Worm (Caenorhabditis elegans) whole organism, young adult: ENCODE data around the gene C08F8.3.

Source experiments
- B0019.2 ChIP-seq: fragments of 200-800 bp; sonication (Bioruptor generic); conservative IDR thresholded peaks from 2 replicates; pipeline ENCODE4 v1.3.6; 2022; ENCODE audit warnings: missing genetic modification reagents, missing genetic modification characterization, missing compliant biosample characterization
- B0261.1 ChIP-seq: sonication (generic microtip); optimal IDR thresholded peaks from 2 replicates; lab custom pipeline; 2016; ENCODE audit warnings: mild to moderate bottlenecking, missing genetic modification characterization, moderate library complexity, missing compliant biosample characterization
- D2030.7 ChIP-seq: fragments of 200-800 bp; sonication (Bioruptor generic); IDR thresholded peaks from 2 replicates; pipeline ENCODE4 v1.3.6; 2022; ENCODE audit warnings: missing genetic modification reagents, missing genetic modification characterization, missing compliant biosample characterization
- F10E7.11 ChIP-seq: sonication (generic microtip); optimal IDR thresholded peaks from 2 replicates; lab custom pipeline; 2017; ENCODE audit warnings: mild to moderate bottlenecking, missing genetic modification characterization, moderate library complexity, missing compliant biosample characterization
- F23B12.7 ChIP-seq: sonication (generic microtip); optimal IDR thresholded peaks from 2 replicates; lab custom pipeline; 2017; ENCODE audit warnings: missing genetic modification characterization, mild to moderate bottlenecking, missing compliant biosample characterization, antibody characterized with exemption, moderate library complexity; ENCODE audit not compliant: insufficient read depth
- F52B5.7 ChIP-seq: sonication (generic microtip); optimal IDR thresholded peaks from 2 replicates; lab custom pipeline; 2016; ENCODE audit warnings: mild to moderate bottlenecking, missing genetic modification characterization, missing compliant biosample characterization
- F55B11.4 ChIP-seq: sonication (generic microtip); optimal IDR thresholded peaks from 2 replicates; lab custom pipeline; 2016; ENCODE audit warnings: missing compliant biosample characterization, missing genetic modification characterization, borderline replicate concordance; ENCODE audit not compliant: insufficient read depth
- T07F8.4 ChIP-seq: sonication (generic microtip); optimal IDR thresholded peaks from 2 replicates; lab custom pipeline; 2016; ENCODE audit warnings: mild to moderate bottlenecking, missing genetic modification characterization, moderate library complexity, missing compliant biosample characterization
- T26A5.8 ChIP-seq: sonication (generic microtip); optimal IDR thresholded peaks from 2 replicates; lab custom pipeline; 2016; ENCODE audit warnings: missing genetic modification characterization, missing compliant biosample characterization
- akir-1 ChIP-seq: fragments of 200-800 bp; sonication (Bioruptor generic); optimal IDR thresholded peaks from 2 replicates; lab custom pipeline; 2018; ENCODE audit warnings: mild to moderate bottlenecking, missing genetic modification characterization, moderate library complexity, missing compliant biosample characterization
- aptf-2 ChIP-seq: fragments of 200-800 bp; sonication (Bioruptor generic); conservative IDR thresholded peaks from 2 replicates; pipeline ENCODE4 v1.3.6; 2022; ENCODE audit warnings: missing genetic modification reagents, missing genetic modification characterization, missing compliant biosample characterization
- aptf-3 ChIP-seq: fragments of 200-800 bp; sonication (Bioruptor generic); IDR thresholded peaks from 2 replicates; pipeline ENCODE4 v1.3.6; 2022; ENCODE audit warnings: missing genetic modification characterization, missing compliant biosample characterization
- attf-5 ChIP-seq: fragments of 200-800 bp; sonication (Bioruptor generic); optimal IDR thresholded peaks from 2 replicates; lab custom pipeline; 2018; ENCODE audit warnings: mild to moderate bottlenecking, missing genetic modification characterization, missing compliant biosample characterization
- attf-6 ChIP-seq: fragments of 200-800 bp; sonication (Bioruptor generic); IDR thresholded peaks from 2 replicates; pipeline ENCODE4 v1.3.6; 2022; ENCODE audit warnings: missing genetic modification reagents, missing genetic modification characterization, missing compliant biosample characterization
- bed-2 ChIP-seq: fragments of 200-800 bp; sonication (Bioruptor generic); IDR thresholded peaks from 2 replicates; pipeline ENCODE4 v1.3.6; 2022; ENCODE audit warnings: missing genetic modification reagents, missing genetic modification characterization, missing compliant biosample characterization
- cebp-1 ChIP-seq, 2 experiments: fragments of 200-800 bp in 1 of 2; sonication (Bioruptor generic) in 1 of 2; sonication (generic microtip) in 1 of 2; IDR thresholded peaks in 1 of 2; optimal IDR thresholded peaks in 1 of 2; 2 replicates each; pipeline versions ENCODE4 v1.3.6 to Lab custom; 2017 to 2022; ENCODE audit warnings: missing compliant biosample characterization in 2 of 2, missing genetic modification characterization in 2 of 2, mild to moderate bottlenecking in 1 of 2, missing genetic modification reagents in 1 of 2, moderate library complexity in 1 of 2
- ceh-40 ChIP-seq: fragments of 200-800 bp; sonication (Bioruptor generic); IDR thresholded peaks from 2 replicates; pipeline ENCODE4 v1.3.6; 2022; ENCODE audit warnings: missing genetic modification characterization, missing compliant biosample characterization
- chd-7 ChIP-seq: sonication (generic microtip); optimal IDR thresholded peaks from 2 replicates; lab custom pipeline; 2016; ENCODE audit warnings: mild to moderate bottlenecking, missing genetic modification characterization, moderate library complexity, missing compliant biosample characterization
- die-1 ChIP-seq: sonication (generic microtip); optimal IDR thresholded peaks from 2 replicates; lab custom pipeline; 2016; ENCODE audit warnings: missing genotype, mild to moderate bottlenecking, missing genetic modification characterization, missing compliant biosample characterization
- dox-1 ChIP-seq: fragments of 200-800 bp; sonication (Bioruptor generic); IDR thresholded peaks from 2 replicates; pipeline ENCODE4 v1.3.6; 2022; ENCODE audit warnings: missing genetic modification reagents, missing genetic modification characterization, missing compliant biosample characterization
- dpff-1 ChIP-seq: sonication (generic microtip); optimal IDR thresholded peaks from 2 replicates; lab custom pipeline; 2017; ENCODE audit warnings: mild to moderate bottlenecking, missing genetic modification characterization, missing compliant biosample characterization
- egl-18 ChIP-seq: fragments of 200-800 bp; sonication (Bioruptor generic); IDR thresholded peaks from 2 replicates; pipeline ENCODE4 v1.3.6; 2022; ENCODE audit warnings: missing genetic modification reagents, missing genetic modification characterization, missing compliant biosample characterization
- ets-4 ChIP-seq: fragments of 200-800 bp; sonication (Bioruptor generic); optimal IDR thresholded peaks from 2 replicates; lab custom pipeline; 2018; ENCODE audit warnings: mild to moderate bottlenecking, missing genetic modification characterization, missing compliant biosample characterization
- gei-17 ChIP-seq: fragments of 200-800 bp; sonication (Bioruptor generic); optimal IDR thresholded peaks from 2 replicates; lab custom pipeline; 2018; ENCODE audit warnings: mild to moderate bottlenecking, missing genetic modification characterization, missing compliant biosample characterization
- him-1 ChIP-seq: sonication (generic microtip); optimal IDR thresholded peaks from 2 replicates; lab custom pipeline; 2016; ENCODE audit warnings: missing genotype, missing genetic modification reagents, missing genetic modification characterization, missing compliant biosample characterization
- hrde-1 ChIP-seq: sonication (generic microtip); optimal IDR thresholded peaks from 2 replicates; lab custom pipeline; 2016; ENCODE audit warnings: missing genetic modification characterization, mild to moderate bottlenecking, missing compliant biosample characterization, moderate library complexity, missing genotype, missing genetic modification reagents, borderline replicate concordance
- lin-26 ChIP-seq: fragments of 200-800 bp; sonication (Bioruptor generic); IDR thresholded peaks from 2 replicates; pipeline ENCODE4 v1.3.6; 2022; ENCODE audit warnings: missing genetic modification reagents, missing genetic modification characterization, missing compliant biosample characterization
- madf-10 ChIP-seq: sonication (generic microtip); optimal IDR thresholded peaks from 2 replicates; lab custom pipeline; 2016; ENCODE audit warnings: mild to moderate bottlenecking, missing genetic modification characterization, missing compliant biosample characterization
- nfya-2 ChIP-seq: fragments of 200-800 bp; sonication (Bioruptor generic); IDR thresholded peaks from 2 replicates; pipeline ENCODE4 v1.3.6; 2022; ENCODE audit warnings: missing genetic modification reagents, missing genetic modification characterization, missing compliant biosample characterization
- nfyb-1 ChIP-seq: fragments of 200-800 bp; sonication (Bioruptor generic); IDR thresholded peaks from 2 replicates; pipeline ENCODE4 v1.3.6; 2022; ENCODE audit warnings: missing genetic modification reagents, missing genetic modification characterization, missing compliant biosample characterization
- nhr-120 ChIP-seq: fragments of 200-800 bp; sonication (Bioruptor generic); IDR thresholded peaks from 2 replicates; pipeline ENCODE4 v1.3.6; 2022; ENCODE audit warnings: missing genetic modification characterization, missing compliant biosample characterization
- nhr-179 ChIP-seq: sonication (generic microtip); optimal IDR thresholded peaks from 2 replicates; lab custom pipeline; 2016; ENCODE audit warnings: mild to moderate bottlenecking, missing genetic modification characterization, missing compliant biosample characterization
- sdz-38 ChIP-seq: sonication (generic microtip); optimal IDR thresholded peaks from 2 replicates; lab custom pipeline; 2016; ENCODE audit warnings: missing genotype, missing genetic modification characterization, missing compliant biosample characterization
- snpc-4 ChIP-seq, 5 experiments: fragments of 150-350 bp in 1 of 5; sonication (generic microtip) in 4 of 5; optimal IDR thresholded peaks; 2 replicates each; lab custom pipeline; 2014 to 2018; ENCODE audit warnings: missing genetic modification characterization in 5 of 5, missing biosample characterization in 3 of 5, antibody characterized with exemption in 2 of 5, mild to moderate bottlenecking in 2 of 5, missing compliant biosample characterization in 2 of 5, missing genotype in 2 of 5, moderate library complexity in 2 of 5, missing genetic modification reagents in 1 of 5
- somi-1 ChIP-seq: fragments of 200-800 bp; sonication (Bioruptor generic); optimal IDR thresholded peaks from 2 replicates; lab custom pipeline; 2018; ENCODE audit warnings: mild to moderate bottlenecking, missing genetic modification characterization, missing compliant biosample characterization
- tbp1 ChIP-seq: fragments of 200-800 bp; sonication (Bioruptor generic); optimal IDR thresholded peaks from 2 replicates; lab custom pipeline; 2018; ENCODE audit warnings: mild to moderate bottlenecking, missing genetic modification characterization, missing compliant biosample characterization
- tlf-1 ChIP-seq: fragments of 200-800 bp; sonication (Bioruptor generic); optimal IDR thresholded peaks from 2 replicates; lab custom pipeline; 2018; ENCODE audit warnings: mild to moderate bottlenecking, missing genetic modification characterization, missing compliant biosample characterization
- unc-62 ChIP-seq: fragments of 150-350 bp; optimal IDR thresholded peaks from 2 replicates; lab custom pipeline; 2014; ENCODE audit warnings: missing biosample characterization, missing genetic modification reagents, missing genetic modification characterization
- xnd-1 ChIP-seq: sonication (generic microtip); optimal IDR thresholded peaks from 2 replicates; lab custom pipeline; 2016; ENCODE audit warnings: missing genotype, missing genetic modification reagents, missing genetic modification characterization, missing compliant biosample characterization
- ztf-18 ChIP-seq: sonication (generic microtip); optimal IDR thresholded peaks from 2 replicates; lab custom pipeline; 2016; ENCODE audit warnings: missing genotype, mild to moderate bottlenecking, missing genetic modification characterization, missing compliant biosample characterization
- ztf-22 ChIP-seq: fragments of 200-800 bp; sonication (Bioruptor generic); optimal IDR thresholded peaks from 2 replicates; lab custom pipeline; 2018; ENCODE audit warnings: mild to moderate bottlenecking, missing genetic modification characterization, moderate library complexity, missing compliant biosample characterization
- ztf-25 ChIP-seq: fragments of 200-800 bp; sonication (Bioruptor generic); IDR thresholded peaks from 2 replicates; pipeline ENCODE4 v1.3.6; 2022; ENCODE audit warnings: missing genetic modification reagents, missing genetic modification characterization, missing compliant biosample characterization
- ztf-3 ChIP-seq: fragments of 200-800 bp; sonication (Bioruptor generic); optimal IDR thresholded peaks from 2 replicates; lab custom pipeline; 2018; ENCODE audit warnings: mild to moderate bottlenecking, missing genetic modification characterization, missing compliant biosample characterization
- ztf-6 ChIP-seq: fragments of 200-800 bp; sonication (Bioruptor generic); IDR thresholded peaks from 2 replicates; pipeline ENCODE4 v1.3.6; 2022; ENCODE audit warnings: missing genetic modification reagents, missing genetic modification characterization, missing compliant biosample characterization

Gene C08F8.3

DNA sequence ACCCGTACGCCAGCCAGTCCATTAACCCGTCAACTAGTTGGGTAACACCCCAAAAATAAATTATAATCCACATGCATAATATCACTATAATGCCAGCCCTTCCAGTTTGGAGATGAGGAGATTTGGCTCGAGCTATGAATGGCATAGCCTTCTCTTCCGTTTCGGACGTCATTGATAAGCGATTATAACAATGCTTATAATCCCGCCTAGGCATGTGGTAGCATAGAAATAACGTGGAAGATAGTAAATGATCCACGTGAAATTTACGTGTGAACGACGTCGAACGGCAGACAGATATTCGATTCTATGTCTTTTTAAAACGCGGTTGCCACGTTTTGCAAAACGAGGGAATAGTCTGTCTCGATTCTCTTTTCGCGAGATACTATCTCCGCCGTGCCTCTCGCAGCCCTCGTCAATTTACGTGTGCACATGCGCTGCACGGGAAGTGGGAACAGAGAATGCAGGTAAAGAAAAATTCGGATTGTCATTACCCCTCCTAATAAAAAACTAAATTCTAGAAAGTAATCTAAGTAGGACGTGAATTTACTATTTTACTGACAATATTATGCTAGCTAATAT, 6.0 kb upstream of the C08F8.3 start (continued):
- TF ChIP-seq ztf-3 (GFP tag; lab: Kevin White, UChicago): peak; percentile 18
- TF ChIP-seq gei-17 (GFP tag; lab: Kevin White, UChicago): no peak
- TF ChIP-seq somi-1 (GFP tag; lab: Kevin White, UChicago): no peak
- peak; percentile 74; the same call in 1 of the 2 replicates for TF ChIP-seq nfyb-1 (GFP tag; lab: Robert Waterston, UW)
- no peak for TF ChIP-seq nfya-2 (GFP tag; lab: Robert Waterston, UW)
- TF ChIP-seq tbp1 (GFP tag; lab: Kevin White, UChicago): peak; percentile 11
- peak; percentile 30 for TF ChIP-seq die-1
- TF ChIP-seq akir-1: no peak
- TF ChIP-seq lin-26 (GFP tag; lab: Robert Waterston, UW): no peak
- TF ChIP-seq, all 124 proteins: peak for 13

ce11 chrIV:11149454-11150163, 5.2 kb upstream of the C08F8.3 start, which contains the start of the genes F01G4.6 and pfd-1:
Gene F01G4.6 (minus strand): TSS chrIV:11149504.
Gene pfd-1 (plus strand): TSS chrIV:11150113.
- TF ChIP-seq T07F8.4 (tag; lab: Kevin White, UChicago) (no peak), ztf-18 (tag; lab: Kevin White, UChicago) (peak; percentile 44), nhr-179 (tag; lab: Kevin White, UChicago) (no peak), T26A5.8 (tag; lab: Kevin White, UChicago) (no peak), unc-62 (GFP tag; lab: Kevin White, UChicago) (no peak), dpff-1 (no peak), attf-5 (peak; percentile 59), xnd-1 (peak; percentile 42), nfya-2 (GFP tag; lab: Robert Waterston, UW) (no peak), bed-2 (GFP tag; lab: Robert Waterston, UW) (no peak), D2030.7 (GFP tag; lab: Robert Waterston, UW) (0 out of 2 replicates have a peak, but pooled peaks have one; percentile 38), him-1 (tag; lab: Kevin White, UChicago) (no peak), dox-1 (GFP tag; lab: Robert Waterston, UW) (peak; percentile 52; the same call in 1 of the 2 replicates), chd-7 (peak; percentile 11), F23B12.7 (tag; lab: Kevin White, UChicago) (peak; percentile 73), ceh-40 (GFP tag; lab: Robert Waterston, UW) (no peak), aptf-3 (no peak), egl-18 (GFP tag; lab: Robert Waterston, UW) (no peak), snpc-4 (GFP tag; optimal IDR thresholded peaks at IDR 0.05; lab: Kevin White, UChicago) (peak; percentile 18), snpc-4 (tag; optimal IDR thresholded peaks at IDR 0.05; lab: Kevin White, UChicago) (peak; percentile 39 to 68 (median 58)), somi-1 (GFP tag; lab: Kevin White, UChicago) (peak; percentile 1), aptf-2 (no peak), cebp-1 (GFP tag; IDR thresholded peaks at IDR 0.05; lab: Robert Waterston, UW) (no peak), cebp-1 (tag; optimal IDR thresholded peaks at IDR 0.05; lab: Kevin White, UChicago) (peak; percentile 82), nhr-120 (GFP tag; lab: Robert Waterston, UW) (no peak), ztf-6 (GFP tag; lab: Robert Waterston, UW) (no peak), B0019.2 (GFP tag; lab: Robert Waterston, UW) (no peak), ztf-25 (GFP tag; lab: Robert Waterston, UW) (no peak), madf-10 (tag; lab: Kevin White, UChicago) (peak; percentile 55), F55B11.4 (tag; lab: Kevin White, UChicago) (no peak), tlf-1 (GFP tag; lab: Kevin White, UChicago) (peak; percentile 89), B0261.1 (no peak), hrde-1 (no peak), F52B5.7 (no peak), ets-4 (no peak), F10E7.11 (no peak), lin-26 (GFP tag; lab: Robert Waterston, UW) (no peak), attf-6 (GFP tag; lab: Robert Waterston, UW) (no peak), ztf-22 (GFP tag; lab: Kevin White, UChicago) (no peak), sdz-38 (tag; lab: Kevin White, UChicago) (no peak)
